Fruit fly (Drosophila melanogaster): ENCODE results near the gene TSG101.

The TSG101 gene

DNA sequence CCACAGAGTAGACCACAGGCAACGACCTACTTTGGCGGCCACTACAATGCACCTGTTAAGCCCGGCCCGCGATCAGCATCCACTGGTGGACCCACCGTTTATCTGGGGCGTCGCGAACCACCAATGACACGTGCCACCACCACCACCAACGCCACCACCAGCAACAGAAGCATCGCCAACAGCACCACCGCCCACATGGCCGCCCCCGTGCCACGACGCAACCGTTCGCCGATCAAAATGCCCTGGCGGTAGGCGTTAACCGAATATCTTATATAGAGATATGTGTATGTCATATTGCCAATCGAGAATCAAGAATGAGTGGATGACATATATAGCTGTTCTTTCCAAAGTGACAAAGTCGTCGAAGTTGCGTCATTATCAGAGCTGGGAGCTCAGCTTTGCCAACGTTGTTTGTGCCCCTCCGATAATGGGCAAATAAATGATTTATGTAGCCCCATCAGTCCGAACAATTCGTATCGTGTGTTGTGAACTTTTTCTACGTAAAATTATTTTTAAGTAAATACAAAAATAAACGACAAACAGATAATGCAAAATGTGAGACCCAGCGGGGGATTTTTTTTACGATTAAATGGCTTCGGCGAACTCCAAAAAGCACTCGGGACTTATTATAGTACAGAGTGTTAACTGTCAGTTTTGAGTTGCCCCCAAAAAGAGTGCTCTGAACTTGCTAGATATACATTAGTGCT, 36.9 kb downstream of the TSG101 start:
- no peak for TF ChIP-seq CG17801 (GFP tag; optimal IDR thresholded peaks at IDR 0.05; ENCODE audit: partially characterized antibody)

DNA sequence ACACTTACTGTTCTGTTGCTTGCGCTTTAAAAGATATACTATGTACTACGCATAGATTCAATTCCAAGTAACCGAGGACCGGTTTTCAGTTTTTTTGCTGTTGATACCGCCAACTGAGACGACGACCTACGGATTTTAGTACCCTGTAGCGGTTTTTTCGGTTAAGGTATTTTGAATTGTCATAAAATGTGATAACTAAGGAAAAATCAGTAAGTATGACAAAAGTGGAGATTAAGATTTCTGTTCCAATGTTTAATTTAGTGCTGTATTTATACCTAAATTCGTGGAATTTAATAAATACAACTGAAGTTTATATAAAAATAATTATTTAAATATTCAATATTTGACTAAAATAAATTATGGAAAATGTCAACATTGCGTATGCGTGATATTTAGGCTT, 39.0 kb downstream of the TSG101 start:
- TF ChIP-seq CG17801 (GFP tag; optimal IDR thresholded peaks at IDR 0.05; ENCODE audit: partially characterized antibody) = no peak

DNA sequence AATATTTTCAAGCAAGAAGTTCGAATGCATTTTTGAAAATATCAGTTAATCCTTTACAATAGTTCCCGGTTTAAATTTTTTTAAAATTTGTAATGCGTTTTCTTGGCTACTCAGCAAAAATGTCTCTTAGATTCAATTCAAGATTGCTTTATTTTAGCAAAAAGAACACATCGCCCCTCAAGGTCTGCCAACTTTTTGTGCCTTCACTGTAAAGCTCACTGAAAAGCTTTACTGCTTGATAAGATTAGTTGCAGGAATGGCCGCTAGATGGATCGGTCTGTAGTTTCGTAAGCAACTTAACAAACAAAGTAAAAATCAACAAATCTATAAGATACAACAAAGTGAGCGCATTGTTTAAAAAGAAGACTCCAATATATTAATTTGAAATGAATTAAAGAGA, 41.9 kb downstream of the TSG101 start:
- TF ChIP-seq CG17801 (GFP tag; optimal IDR thresholded peaks at IDR 0.05; ENCODE audit: partially characterized antibody) = peak; percentile 30

DNA sequence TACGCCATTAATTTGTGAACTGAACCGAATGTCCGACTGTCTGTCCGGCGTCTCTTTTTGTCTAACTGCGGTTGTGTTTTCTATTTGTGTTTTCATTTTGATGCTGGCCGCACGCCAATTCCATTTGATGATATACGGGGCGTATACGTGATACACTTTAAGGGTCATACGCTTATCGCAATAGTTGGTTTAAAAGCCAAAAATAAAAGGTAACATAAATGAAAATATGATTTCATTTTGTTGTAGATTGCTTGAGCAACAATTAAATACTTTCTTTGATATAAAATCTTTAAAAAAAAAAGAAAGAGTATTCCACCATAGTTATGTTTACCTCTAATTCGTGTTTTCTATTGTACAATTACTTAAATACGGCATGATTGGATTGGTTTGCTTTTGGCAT, 42.9 kb downstream of the TSG101 start:
- no peak for TF ChIP-seq CG17801 (GFP tag; optimal IDR thresholded peaks at IDR 0.05; ENCODE audit: partially characterized antibody)

DNA sequence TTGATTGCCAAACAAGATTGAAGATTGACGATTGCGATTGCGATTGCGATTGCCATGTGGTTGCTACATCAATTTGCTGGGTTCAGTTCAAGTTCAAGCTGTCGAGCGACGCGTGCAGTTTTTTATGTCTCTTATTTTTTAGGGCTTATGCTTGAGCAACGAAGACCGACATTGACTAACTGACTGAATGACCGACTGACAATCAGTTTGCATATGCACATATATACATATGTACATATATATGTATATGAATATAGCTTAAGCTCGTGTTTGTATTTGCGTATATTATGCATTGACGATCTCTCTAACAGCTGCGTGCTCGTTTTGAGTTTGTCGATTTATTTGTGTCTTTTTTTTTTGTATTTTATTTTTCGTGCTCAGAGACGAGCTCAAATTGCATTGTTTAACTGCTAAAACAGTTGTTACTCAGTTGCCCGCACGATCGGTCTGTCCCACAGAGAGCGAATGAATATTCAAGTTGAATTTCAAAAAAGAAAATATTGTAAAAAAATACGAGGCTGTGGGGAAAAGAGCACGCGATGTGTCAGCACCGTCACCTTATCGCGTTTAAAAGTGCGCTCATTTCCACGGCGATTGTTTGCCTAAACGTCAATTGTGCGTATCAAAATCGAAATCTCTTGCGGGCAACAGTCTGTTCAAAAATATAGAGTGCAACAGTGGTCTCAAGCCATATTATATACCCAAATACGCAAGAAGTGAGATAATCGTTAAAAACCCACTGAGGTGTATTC, 44.3 kb downstream of the TSG101 start:
- peak; percentile 21 for TF ChIP-seq CG17801 (GFP tag; optimal IDR thresholded peaks at IDR 0.05; ENCODE audit: partially characterized antibody)

DNA sequence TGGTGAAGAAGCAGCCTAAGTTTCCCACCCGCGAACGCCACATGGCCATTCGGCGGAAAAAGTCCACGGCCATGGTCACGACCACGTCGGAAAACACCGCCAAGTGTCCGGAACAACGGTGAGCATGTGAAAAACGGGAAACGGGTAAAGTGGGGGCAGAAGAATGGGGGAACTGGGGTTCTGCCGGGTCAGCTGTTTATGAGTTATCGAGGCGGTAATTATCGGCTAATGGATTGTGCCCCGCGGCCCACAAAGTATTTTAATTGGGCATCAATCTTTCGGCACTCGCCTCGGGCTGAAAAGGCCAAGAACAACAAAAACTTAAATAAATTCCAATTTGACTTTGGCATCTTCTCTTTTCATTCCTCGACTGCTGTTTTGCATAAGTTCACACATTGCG, 45.2 kb downstream of the TSG101 start:
- no peak for TF ChIP-seq CG17801 (GFP tag; optimal IDR thresholded peaks at IDR 0.05; ENCODE audit: partially characterized antibody)

DNA sequence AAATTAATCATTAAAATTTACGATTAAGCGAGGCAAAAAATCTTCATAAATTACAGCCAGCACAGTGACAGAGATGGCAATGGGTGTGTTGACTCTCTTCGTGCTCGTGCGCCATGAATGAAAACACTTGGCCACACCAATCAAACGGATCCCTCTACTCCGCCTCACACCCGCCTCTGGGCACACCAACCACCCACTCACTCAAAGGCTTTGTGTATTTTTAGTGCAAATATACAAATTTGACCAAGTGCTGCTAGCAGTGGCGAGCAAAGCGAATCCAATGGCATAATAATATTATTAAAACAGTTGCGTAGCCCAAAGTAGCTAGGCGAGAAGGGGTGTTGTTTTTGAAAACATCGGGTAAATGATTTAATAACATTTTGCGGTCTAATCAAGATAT, 47.5 kb downstream of the TSG101 start:
- no peak for TF ChIP-seq CG17801 (GFP tag; optimal IDR thresholded peaks at IDR 0.05; ENCODE audit: partially characterized antibody)

DNA sequence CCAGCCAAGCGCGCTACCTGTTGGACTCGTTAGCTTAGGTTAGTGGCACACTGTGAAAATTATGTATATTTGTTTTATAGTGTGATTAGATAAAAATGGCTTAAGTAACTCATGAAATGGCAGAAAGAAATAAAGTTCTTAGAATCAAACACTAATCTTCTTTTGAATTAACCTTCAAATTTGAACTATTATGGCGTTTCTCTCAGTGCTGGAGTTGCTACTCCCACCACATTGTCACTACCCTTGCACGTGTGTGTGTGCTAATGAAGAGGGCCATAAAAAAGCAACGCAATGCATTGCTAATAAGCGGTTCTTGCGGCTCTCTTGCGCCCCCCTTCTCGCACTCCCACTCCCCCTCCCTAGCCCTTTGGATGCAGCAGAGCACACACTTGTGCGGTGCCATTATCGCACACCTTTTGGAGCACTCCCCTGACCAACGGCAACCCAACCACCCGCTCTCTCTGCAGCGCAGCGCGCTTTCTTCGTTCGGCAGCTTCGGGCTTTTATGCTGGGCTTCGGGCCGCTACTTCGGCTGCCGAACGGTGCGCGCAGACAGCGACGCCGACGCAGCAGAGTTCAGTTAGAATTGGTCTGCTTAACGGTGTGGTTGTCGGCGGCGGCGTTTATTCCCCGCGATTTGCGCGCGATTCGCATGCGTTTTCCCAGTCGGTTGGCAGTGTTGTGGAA, 48.7 kb downstream of the TSG101 start:
- peak; percentile 74 for TF ChIP-seq CG17801 (GFP tag; optimal IDR thresholded peaks at IDR 0.05; ENCODE audit: partially characterized antibody)

DNA sequence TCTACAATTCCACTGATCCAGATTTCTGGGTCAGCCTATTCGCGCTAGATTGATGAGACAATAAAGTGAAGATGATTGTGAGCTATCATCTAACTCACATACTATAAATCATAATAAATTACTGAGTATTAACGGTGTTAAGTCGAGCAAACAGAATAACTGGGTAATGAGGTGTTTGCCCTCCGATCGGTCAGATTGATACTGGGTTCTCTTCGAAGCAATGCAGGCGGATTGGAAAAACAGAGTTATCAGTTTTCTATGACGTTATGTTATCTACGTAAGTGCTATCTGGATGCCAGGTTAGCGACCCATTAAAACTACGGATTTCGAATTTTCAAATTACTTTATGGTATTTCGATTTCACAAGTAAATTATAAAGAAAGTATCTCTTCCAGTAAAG, 49.8 kb downstream of the TSG101 start:
- TF ChIP-seq CG17801 (GFP tag; optimal IDR thresholded peaks at IDR 0.05; ENCODE audit: partially characterized antibody) = no peak

DNA sequence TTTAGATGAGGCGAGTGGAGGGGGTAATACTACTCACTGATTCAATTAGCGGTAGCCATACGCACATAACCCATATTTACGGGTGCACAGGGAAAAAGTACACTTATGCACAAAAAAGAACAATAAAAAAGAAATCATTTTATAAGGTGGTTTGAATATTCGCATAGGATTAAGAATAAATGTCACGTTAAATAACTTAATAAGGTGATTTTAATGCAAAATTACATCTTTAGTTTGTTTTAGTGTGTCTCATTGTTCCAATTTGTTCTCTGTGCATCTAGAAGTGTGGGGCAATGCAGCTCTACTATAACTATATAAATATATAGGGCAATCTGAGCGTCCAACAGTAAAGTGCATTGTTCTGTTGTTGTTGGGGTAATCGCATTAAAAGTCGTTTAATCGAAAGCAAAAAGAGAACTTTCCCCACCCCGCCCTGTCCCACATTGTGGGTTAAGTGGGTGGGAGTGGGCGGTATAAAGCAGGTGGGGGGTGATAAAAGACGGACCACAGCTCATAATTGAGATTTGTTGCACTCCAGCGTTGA, 50.7 kb downstream of the TSG101 start:
- TF ChIP-seq CG17801 (GFP tag; optimal IDR thresholded peaks at IDR 0.05; ENCODE audit: partially characterized antibody) = no peak

DNA sequence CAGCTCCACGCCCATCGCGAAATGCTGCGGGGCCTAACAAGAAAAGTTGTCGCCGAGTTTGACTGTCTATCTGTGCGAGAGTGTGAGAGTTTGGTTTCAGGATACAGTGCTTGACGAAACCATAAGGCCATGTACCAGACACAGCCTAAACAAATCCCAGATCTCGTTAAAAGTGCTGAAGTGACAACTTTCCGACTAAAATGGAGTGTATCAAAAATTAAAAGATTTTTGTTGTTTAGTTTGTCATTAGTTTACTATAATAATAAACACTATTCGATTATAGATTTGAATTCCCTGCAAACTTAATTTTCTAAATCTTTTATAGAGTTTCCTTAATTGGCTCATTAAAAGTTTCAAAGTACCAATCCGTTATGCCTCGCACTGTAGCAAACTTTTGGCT, 51.6 kb downstream of the TSG101 start:
- no peak for TF ChIP-seq CG17801 (GFP tag; optimal IDR thresholded peaks at IDR 0.05; ENCODE audit: partially characterized antibody)
